Fruit fly (Drosophila melanogaster) whole organism, prepupa: ENCODE results near the gene CG43407.

Source experiments
- Blimp-1 ChIP-seq: fragments of 200-800 bp; sonication (Bioruptor generic); optimal IDR thresholded peaks from 3 replicates; lab custom pipeline; 2017; ENCODE audit warnings: missing biosample characterization, missing genetic modification characterization, mild to moderate bottlenecking, moderate library complexity, missing genetic modification reagents
- CG10631 ChIP-seq: fragments of 200-800 bp; sonication (Bioruptor generic); optimal IDR thresholded peaks from 2 replicates; lab custom pipeline; 2016; ENCODE audit warnings: missing biosample characterization, missing genetic modification characterization
- CG10669 ChIP-seq: fragments of 200-800 bp; sonication (Bioruptor generic); optimal IDR thresholded peaks from 3 replicates; lab custom pipeline; 2018; ENCODE audit warnings: missing biosample characterization, mild to moderate bottlenecking, missing genetic modification characterization, moderate library complexity
- CG11294 ChIP-seq: fragments of 200-800 bp; sonication (Bioruptor generic); IDR thresholded peaks from 2 replicates; pipeline ENCODE4 v1.3.6; 2022; ENCODE audit warnings: missing biosample characterization, missing genetic modification characterization
- CG11762 ChIP-seq: fragments of 200-800 bp; sonication (Bioruptor generic); optimal IDR thresholded peaks from 3 replicates; lab custom pipeline; 2016; ENCODE audit warnings: missing biosample characterization, missing genetic modification characterization; ENCODE audit not compliant: insufficient read depth
- CG11902 ChIP-seq: fragments of 200-800 bp; sonication (Bioruptor generic); optimal IDR thresholded peaks from 3 replicates; lab custom pipeline; 2016; ENCODE audit warnings: missing biosample characterization, missing genetic modification characterization
- CG1621 ChIP-seq: fragments of 200-800 bp; sonication (Bioruptor generic); optimal IDR thresholded peaks from 3 replicates; lab custom pipeline; 2018; ENCODE audit warnings: missing biosample characterization, mild to moderate bottlenecking, missing genetic modification characterization
- CG16779 ChIP-seq: fragments of 200-800 bp; sonication (Bioruptor generic); optimal IDR thresholded peaks from 3 replicates; lab custom pipeline; 2017; ENCODE audit warnings: missing biosample characterization, mild to moderate bottlenecking, missing genetic modification characterization
- CG3032 ChIP-seq: fragments of 200-800 bp; optimal IDR thresholded peaks from 2 replicates; lab custom pipeline; 2019; ENCODE audit warnings: missing biosample characterization, mild to moderate bottlenecking, missing genetic modification characterization, moderate library complexity
- CG32006 ChIP-seq: fragments of 200-800 bp; sonication (Bioruptor generic); optimal IDR thresholded peaks from 3 replicates; lab custom pipeline; 2017; ENCODE audit warnings: missing biosample characterization, mild to moderate bottlenecking, missing genetic modification characterization
- CG34406 ChIP-seq: fragments of 200-800 bp; sonication (Bioruptor generic); optimal IDR thresholded peaks from 3 replicates; lab custom pipeline; 2016; ENCODE audit warnings: missing biosample characterization, missing genetic modification characterization
- CG4318 ChIP-seq: fragments of 200-800 bp; sonication (Bioruptor generic); optimal IDR thresholded peaks from 3 replicates; lab custom pipeline; 2017; ENCODE audit warnings: missing biosample characterization, mild to moderate bottlenecking, missing genetic modification characterization
- CG6163 ChIP-seq: fragments of 200-800 bp; sonication (Bioruptor generic); IDR thresholded peaks from 3 replicates; pipeline ENCODE4 v1.3.6; 2022; ENCODE audit warnings: missing biosample characterization, missing genetic modification characterization
- CG6276 ChIP-seq: fragments of 200-800 bp; sonication (Bioruptor generic); optimal IDR thresholded peaks from 2 replicates; lab custom pipeline; 2017; ENCODE audit warnings: missing biosample characterization, mild to moderate bottlenecking, missing genetic modification characterization
- CG6792 ChIP-seq: fragments of 200-800 bp; sonication (Bioruptor generic); optimal IDR thresholded peaks from 3 replicates; lab custom pipeline; 2016; ENCODE audit warnings: missing biosample characterization, missing genetic modification characterization
- CG6808 ChIP-seq: fragments of 200-800 bp; sonication (Bioruptor generic); optimal IDR thresholded peaks from 3 replicates; lab custom pipeline; 2017; ENCODE audit warnings: missing biosample characterization, missing genetic modification characterization, mild to moderate bottlenecking, moderate library complexity, missing genetic modification reagents
- CG6854 ChIP-seq: fragments of 200-800 bp; sonication (Bioruptor generic); optimal IDR thresholded peaks from 2 replicates; lab custom pipeline; 2017; ENCODE audit warnings: missing biosample characterization, mild to moderate bottlenecking, missing genetic modification characterization
- CG8119 ChIP-seq: fragments of 200-800 bp; sonication (Bioruptor generic); IDR thresholded peaks from 3 replicates; pipeline ENCODE4 v1.3.6; 2022; ENCODE audit warnings: missing biosample characterization, missing genetic modification characterization
- CG8319 ChIP-seq: fragments of 200-800 bp; sonication (Bioruptor generic); optimal IDR thresholded peaks from 3 replicates; lab custom pipeline; 2016; ENCODE audit warnings: missing biosample characterization, missing genetic modification characterization
- CG8632 ChIP-seq: fragments of 200-800 bp; sonication (Bioruptor generic); optimal IDR thresholded peaks from 3 replicates; lab custom pipeline; 2016; ENCODE audit warnings: missing biosample characterization, missing genetic modification characterization
- CG9139 ChIP-seq: fragments of 200-800 bp; sonication (Bioruptor generic); optimal IDR thresholded peaks from 3 replicates; lab custom pipeline; 2017; ENCODE audit warnings: missing biosample characterization, mild to moderate bottlenecking, missing genetic modification characterization
- Eip78C ChIP-seq: fragments of 200-800 bp; sonication (Bioruptor generic); peaks from one replicate; lab custom pipeline; 2016; ENCODE audit warnings: missing biosample characterization, missing genetic modification characterization
- Eip93F ChIP-seq: fragments of 200-800 bp; sonication (Bioruptor generic); optimal IDR thresholded peaks from 2 replicates; lab custom pipeline; 2016; ENCODE audit warnings: missing biosample characterization, mild to moderate bottlenecking, missing genetic modification characterization
- Ets21C ChIP-seq: fragments of 200-800 bp; sonication (Bioruptor generic); optimal IDR thresholded peaks from 3 replicates; lab custom pipeline; 2016; ENCODE audit warnings: missing biosample characterization, missing genetic modification characterization
- Ets96B ChIP-seq: fragments of 200-800 bp; optimal IDR thresholded peaks from 2 replicates; lab custom pipeline; 2019; ENCODE audit warnings: missing biosample characterization, mild to moderate bottlenecking, missing genetic modification characterization, moderate library complexity
- Gug ChIP-seq: fragments of 200-800 bp; sonication (Bioruptor generic); IDR thresholded peaks from 2 replicates; pipeline ENCODE4 v1.3.6; 2022; ENCODE audit warnings: missing biosample characterization, missing genetic modification characterization
- Hr38 ChIP-seq: sonication (Bioruptor generic); optimal IDR thresholded peaks from 2 replicates; lab custom pipeline; 2016; ENCODE audit warnings: missing biosample characterization, missing genetic modification characterization
- Hr39 ChIP-seq: fragments of 200-800 bp; sonication (Bioruptor generic); optimal IDR thresholded peaks from 2 replicates; lab custom pipeline; 2016; ENCODE audit warnings: missing biosample characterization, missing genetic modification characterization
- Hr4 ChIP-seq: fragments of 200-800 bp; sonication (Bioruptor generic); optimal IDR thresholded peaks from 3 replicates; lab custom pipeline; 2016; ENCODE audit warnings: missing biosample characterization, missing genetic modification characterization
- Lpt ChIP-seq: fragments of 200-800 bp; sonication (Bioruptor generic); optimal IDR thresholded peaks from 3 replicates; lab custom pipeline; 2016; ENCODE audit warnings: missing biosample characterization, missing genetic modification characterization
- Met ChIP-seq: fragments of 200-800 bp; sonication (Bioruptor generic); optimal IDR thresholded peaks from 3 replicates; lab custom pipeline; 2016; ENCODE audit warnings: missing biosample characterization, missing genetic modification characterization
- OdsH ChIP-seq: fragments of 200-800 bp; sonication (Bioruptor generic); optimal IDR thresholded peaks from 3 replicates; lab custom pipeline; 2016; ENCODE audit warnings: missing biosample characterization, missing genetic modification characterization
- Smox ChIP-seq: fragments of 200-800 bp; sonication (Bioruptor generic); optimal IDR thresholded peaks from 3 replicates; lab custom pipeline; 2016; ENCODE audit warnings: missing biosample characterization, missing genetic modification characterization
- Sox102F ChIP-seq: fragments of 200-800 bp; sonication (Bioruptor generic); optimal IDR thresholded peaks from 2 replicates; lab custom pipeline; 2016; ENCODE audit warnings: missing biosample characterization, mild to moderate bottlenecking, missing genetic modification characterization
- Sox15 ChIP-seq: fragments of 200-800 bp; sonication (Bioruptor generic); optimal IDR thresholded peaks from 3 replicates; lab custom pipeline; 2016; ENCODE audit warnings: missing biosample characterization, missing genetic modification characterization
- achi ChIP-seq: fragments of 200-800 bp; sonication (Bioruptor generic); optimal IDR thresholded peaks from 3 replicates; lab custom pipeline; 2016; ENCODE audit warnings: missing biosample characterization, missing genetic modification characterization
- cyc ChIP-seq: fragments of 200-800 bp; sonication (Bioruptor generic); optimal IDR thresholded peaks from 3 replicates; lab custom pipeline; 2016; ENCODE audit warnings: missing biosample characterization, missing genetic modification characterization
- dac ChIP-seq: fragments of 200-800 bp; sonication (Bioruptor generic); optimal IDR thresholded peaks from 2 replicates; lab custom pipeline; 2017; ENCODE audit warnings: missing biosample characterization, mild to moderate bottlenecking, missing genetic modification characterization
- dsx ChIP-seq: fragments of 200-800 bp; optimal IDR thresholded peaks from 3 replicates; lab custom pipeline; 2019; ENCODE audit warnings: missing biosample characterization, mild to moderate bottlenecking, missing genetic modification characterization, moderate library complexity; ENCODE audit not compliant: poor library complexity, severe bottlenecking
- eg ChIP-seq: fragments of 200-800 bp; sonication (Bioruptor generic); IDR thresholded peaks from 3 replicates; pipeline ENCODE4 v1.3.6; 2022; ENCODE audit warnings: missing biosample characterization, missing genetic modification characterization
- esn ChIP-seq: fragments of 200-800 bp; sonication (Bioruptor generic); optimal IDR thresholded peaks from 2 replicates; lab custom pipeline; 2016; ENCODE audit warnings: missing biosample characterization, mild to moderate bottlenecking, missing genetic modification characterization, moderate library complexity
- fd85E ChIP-seq: fragments of 200-800 bp; sonication (Bioruptor generic); optimal IDR thresholded peaks from 3 replicates; lab custom pipeline; 2016; ENCODE audit warnings: missing biosample characterization, missing genetic modification characterization
- fkh ChIP-seq: fragments of 200-800 bp; sonication (Bioruptor generic); optimal IDR thresholded peaks from 3 replicates; lab custom pipeline; 2017; ENCODE audit warnings: missing biosample characterization, mild to moderate bottlenecking, missing genetic modification characterization, moderate library complexity
- lz ChIP-seq: fragments of 200-800 bp; sonication (Bioruptor generic); optimal IDR thresholded peaks from 3 replicates; lab custom pipeline; 2016; ENCODE audit warnings: missing biosample characterization, missing genetic modification characterization
- net ChIP-seq: fragments of 200-800 bp; sonication (Bioruptor generic); optimal IDR thresholded peaks from 3 replicates; lab custom pipeline; 2016; ENCODE audit warnings: missing biosample characterization, missing genetic modification characterization
- pdm3 ChIP-seq: fragments of 200-800 bp; sonication (Bioruptor generic); optimal IDR thresholded peaks from 3 replicates; lab custom pipeline; 2016; ENCODE audit warnings: missing biosample characterization, missing genetic modification characterization
- salr ChIP-seq, 2 experiments: fragments of 200-800 bp; sonication (Bioruptor generic); optimal IDR thresholded peaks; 3 replicates each; lab custom pipeline; 2016 to 2018; ENCODE audit warnings: missing biosample characterization in 2 of 2, missing genetic modification characterization in 2 of 2, mild to moderate bottlenecking in 1 of 2
- ss ChIP-seq, 2 experiments: fragments of 200-800 bp; sonication (Bioruptor generic); optimal IDR thresholded peaks; 2 replicates in 1 of 2; 3 replicates in 1 of 2; lab custom pipeline; 2017 to 2018; ENCODE audit warnings: mild to moderate bottlenecking in 2 of 2, missing biosample characterization in 2 of 2, missing genetic modification characterization in 2 of 2, moderate library complexity in 1 of 2
- svp ChIP-seq: fragments of 200-800 bp; sonication (Bioruptor generic); peaks from one replicate; lab custom pipeline; 2016; ENCODE audit warnings: missing biosample characterization, missing genetic modification characterization
- topi ChIP-seq: fragments of 200-800 bp; sonication (Bioruptor generic); optimal IDR thresholded peaks from 3 replicates; lab custom pipeline; 2016; ENCODE audit warnings: missing biosample characterization, missing genetic modification characterization
- vri ChIP-seq: fragments of 200-800 bp; sonication (Bioruptor generic); optimal IDR thresholded peaks from 3 replicates; lab custom pipeline; 2016; ENCODE audit warnings: missing biosample characterization, mild to moderate bottlenecking, missing genetic modification characterization

CG43407 gene

dm6 chr3L:19091423-19092124 lies 38.4 kb upstream of the CG43407 start:
- TF ChIP-seq CG6163 (GFP tag; lab: Robert Waterston, UW), result 0 out of 3 replicates have a peak, but pooled peaks have one; percentile 19
- TF ChIP-seq dsx, result peak; percentile 69
- no peak for TF ChIP-seq CG1621 (tag; lab: Kevin White, UChicago)
- peak; percentile 8 for TF ChIP-seq Eip93F (GFP tag; lab: Kevin White, UChicago)
- peak; percentile 21 for TF ChIP-seq Met (GFP tag; lab: Kevin White, UChicago)
- TF ChIP-seq Hr4 (GFP tag; lab: Kevin White, UChicago), result no peak
- no peak for TF ChIP-seq Lpt (GFP tag; lab: Kevin White, UChicago)
- peak; percentile 6 for TF ChIP-seq CG34406 (GFP tag; lab: Kevin White, UChicago)
- TF ChIP-seq CG10631 (GFP tag; lab: Kevin White, UChicago), result no peak
- TF ChIP-seq net (GFP tag; lab: Kevin White, UChicago), result no peak
- TF ChIP-seq lz (GFP tag; lab: Kevin White, UChicago), result no peak
- no peak for TF ChIP-seq CG6276
- TF ChIP-seq topi (GFP tag; lab: Kevin White, UChicago), result no peak
- TF ChIP-seq cyc (GFP tag; lab: Kevin White, UChicago), result no peak
- peak; percentile 62 for TF ChIP-seq CG6808 (GFP tag; lab: Kevin White, UChicago)
- TF ChIP-seq Gug (GFP tag; lab: Robert Waterston, UW), result no peak
- no peak for TF ChIP-seq fd85E
- TF ChIP-seq Blimp-1, result no peak
- TF ChIP-seq CG11902 (GFP tag; lab: Kevin White, UChicago), result no peak
- TF ChIP-seq Sox102F (GFP tag; lab: Kevin White, UChicago), result no peak
- peak; percentile 27 to 70 for TF ChIP-seq ss (GFP tag; optimal IDR thresholded peaks at IDR 0.05; lab: Kevin White, UChicago)
- no peak for TF ChIP-seq CG10669 (GFP tag; lab: Kevin White, UChicago)
- TF ChIP-seq CG6854 (GFP tag; lab: Kevin White, UChicago), result peak; percentile 32
- TF ChIP-seq CG11762 (GFP tag; lab: Kevin White, UChicago), result no peak
- no peak for TF ChIP-seq Ets96B (tag; lab: Kevin White, UChicago)
- TF ChIP-seq Sox15 (GFP tag; lab: Kevin White, UChicago), result no peak
- no peak for TF ChIP-seq Hr38 (GFP tag; lab: Kevin White, UChicago)
- no peak for TF ChIP-seq CG32006
- TF ChIP-seq CG9139 (GFP tag; lab: Kevin White, UChicago), result peak; percentile 34
- TF ChIP-seq achi, result peak; percentile 11
- TF ChIP-seq Ets21C, result no peak
- TF ChIP-seq CG6792 (GFP tag; lab: Kevin White, UChicago), result no peak
- no peak for TF ChIP-seq dac (GFP tag; lab: Kevin White, UChicago)
- TF ChIP-seq CG8119, result no peak
- TF ChIP-seq CG4318, result no peak
- no peak for TF ChIP-seq CG3032 (tag; lab: Kevin White, UChicago)
- no peak for TF ChIP-seq OdsH
- TF ChIP-seq vri (GFP tag; lab: Kevin White, UChicago), result no peak
- peak; percentile 91 for TF ChIP-seq CG16779 (tag; lab: Kevin White, UChicago)
- peak; percentile 80 for TF ChIP-seq svp
- TF ChIP-seq Eip78C (GFP tag; lab: Kevin White, UChicago), result peak; percentile 35
- no peak for TF ChIP-seq Hr39
- TF ChIP-seq fkh (GFP tag; lab: Kevin White, UChicago), result peak; percentile 55
- TF ChIP-seq eg, result no peak; the same call in 2 of the 3 replicates
- no peak for TF ChIP-seq Smox (GFP tag; lab: Kevin White, UChicago)
- TF ChIP-seq CG11294 (GFP tag; lab: Robert Waterston, UW), result no peak
- no peak for TF ChIP-seq CG8319
- no peak for TF ChIP-seq pdm3 (GFP tag; lab: Kevin White, UChicago)
- peak in 1 of 2 experiments; percentile 16 for TF ChIP-seq salr (GFP tag; optimal IDR thresholded peaks at IDR 0.05; lab: Kevin White, UChicago)
- no peak for TF ChIP-seq CG8632 (GFP tag; lab: Kevin White, UChicago)
- TF ChIP-seq esn, result peak; percentile 13
